Worm (Caenorhabditis elegans) whole organism, L4 larva: ENCODE measurements around the gene oig-8.

Experiments used
- nhr-48 ChIP-seq: sonication (generic microtip); optimal IDR thresholded peaks from 2 replicates; lab custom pipeline; 2016; ENCODE audit warnings: mild to moderate bottlenecking, missing genetic modification characterization, missing compliant biosample characterization
- nhr-76 ChIP-seq: fragments of 150-350 bp; optimal IDR thresholded peaks from 2 replicates; lab custom pipeline; 2014; ENCODE audit warnings: missing biosample characterization, missing genetic modification characterization

ce11 chrII:6631995-6632394 lies 16.9 kb downstream of the oig-8 start:
- no peak for TF ChIP-seq nhr-76 (tag; lab: Kevin White, UChicago)
- TF ChIP-seq nhr-48 (tag; lab: Kevin White, UChicago) = no peak
